Worm (Caenorhabditis elegans) whole organism, L1 larva: ENCODE data around the gene ttll-11.
A peak's percentile ranks its signal among the peaks of the same experiment; 100 is the strongest.

Source experiments
- C04F5.9 ChIP-seq: sonication (generic microtip); optimal IDR thresholded peaks from 2 replicates; lab custom pipeline; 2016; ENCODE audit warnings: missing genetic modification characterization, missing compliant biosample characterization
- C34B4.2 ChIP-seq: sonication (generic microtip); optimal IDR thresholded peaks from 2 replicates; lab custom pipeline; 2017; ENCODE audit warnings: mild to moderate bottlenecking, missing genetic modification characterization, missing compliant biosample characterization
- F16B12.6 ChIP-seq: fragments of 150-350 bp; optimal IDR thresholded peaks from 2 replicates; lab custom pipeline; 2014; ENCODE audit warnings: missing biosample characterization, missing genetic modification characterization
- Y116A8C.19 ChIP-seq: sonication (generic microtip); optimal IDR thresholded peaks from 2 replicates; lab custom pipeline; 2016; ENCODE audit warnings: missing compliant biosample characterization, missing genetic modification characterization, borderline replicate concordance
- alr-1 ChIP-seq: fragments of 200-800 bp; sonication (Bioruptor generic); optimal IDR thresholded peaks from 2 replicates; lab custom pipeline; 2018; ENCODE audit warnings: borderline replicate concordance, mild to moderate bottlenecking, missing genetic modification characterization, missing compliant biosample characterization
- ceh-88 ChIP-seq: fragments of 200-800 bp; sonication (Bioruptor generic); IDR thresholded peaks from 2 replicates; pipeline ENCODE4 v1.3.6; 2022; ENCODE audit warnings: missing genetic modification characterization, missing compliant biosample characterization
- dpl-1 ChIP-seq, 3 experiments: fragments of 150-350 bp in 2 of 3; sonication (generic microtip) in 1 of 3; optimal IDR thresholded peaks; 2 replicates each; lab custom pipeline; 2014 to 2017; ENCODE audit warnings: missing biosample characterization in 3 of 3, missing genetic modification characterization in 3 of 3, missing genetic modification reagents in 3 of 3
- efl-1 ChIP-seq, 4 experiments: fragments of 150-350 bp; optimal IDR thresholded peaks in 3 of 4; peaks in 1 of 4; 1 replicate in 1 of 4; 2 replicates in 3 of 4; lab custom pipeline; 2014; ENCODE audit warnings: missing biosample characterization in 2 of 4, missing genetic modification characterization in 2 of 4, missing genetic modification reagents in 2 of 4
- egl-13 ChIP-seq: sonication (generic microtip); optimal IDR thresholded peaks from 2 replicates; lab custom pipeline; 2016; ENCODE audit warnings: missing genotype, missing genetic modification reagents, missing genetic modification characterization, missing compliant biosample characterization
- grh-1 ChIP-seq: fragments of 200-800 bp; sonication (Bioruptor generic); IDR thresholded peaks from 2 replicates; pipeline ENCODE4 v1.3.6; 2022; ENCODE audit warnings: missing genetic modification reagents, missing genetic modification characterization, missing compliant biosample characterization
- hlh-4 ChIP-seq: sonication (generic microtip); optimal IDR thresholded peaks from 2 replicates; lab custom pipeline; 2016; ENCODE audit warnings: mild to moderate bottlenecking, missing genetic modification characterization, missing compliant biosample characterization
- hpl-2 ChIP-seq: fragments of 150-350 bp; optimal IDR thresholded peaks from 2 replicates; lab custom pipeline; 2014; ENCODE audit warnings: missing biosample characterization, missing genetic modification reagents, missing genetic modification characterization
- lin-13 ChIP-seq: fragments of 150-350 bp; optimal IDR thresholded peaks from 2 replicates; lab custom pipeline; 2014; ENCODE audit warnings: missing biosample characterization, missing genetic modification reagents, missing genetic modification characterization
- lin-35 ChIP-seq, 2 experiments: fragments of 150-350 bp; optimal IDR thresholded peaks; 2 replicates each; lab custom pipeline; 2014; ENCODE audit warnings: missing biosample characterization in 2 of 2, missing genetic modification characterization in 2 of 2, missing genetic modification reagents in 2 of 2
- lin-39 ChIP-seq: fragments of 150-350 bp; optimal IDR thresholded peaks from 2 replicates; lab custom pipeline; 2014; ENCODE audit warnings: missing biosample characterization, missing genetic modification reagents, missing genetic modification characterization
- mef-2 ChIP-seq: fragments of 150-350 bp; optimal IDR thresholded peaks from 2 replicates; lab custom pipeline; 2014; ENCODE audit warnings: missing biosample characterization, missing genetic modification characterization
- nhr-11 ChIP-seq: fragments of 150-350 bp; optimal IDR thresholded peaks from 2 replicates; lab custom pipeline; 2014; ENCODE audit warnings: missing biosample characterization, missing genetic modification characterization
- nhr-12 ChIP-seq: sonication (generic microtip); optimal IDR thresholded peaks from 2 replicates; lab custom pipeline; 2017; ENCODE audit warnings: missing biosample characterization, missing genetic modification characterization
- nhr-237 ChIP-seq: fragments of 150-350 bp; optimal IDR thresholded peaks from 2 replicates; lab custom pipeline; 2014; ENCODE audit warnings: missing biosample characterization, missing genetic modification characterization
- nhr-76 ChIP-seq: sonication (generic microtip); optimal IDR thresholded peaks from 2 replicates; lab custom pipeline; 2017; ENCODE audit warnings: missing biosample characterization, missing genetic modification characterization
- nhr-90 ChIP-seq: sonication (generic microtip); optimal IDR thresholded peaks from 2 replicates; lab custom pipeline; 2016; ENCODE audit warnings: mild to moderate bottlenecking, missing genetic modification characterization, missing compliant biosample characterization; ENCODE audit not compliant: poor library complexity
- pag-3 ChIP-seq: sonication (generic microtip); optimal IDR thresholded peaks from 2 replicates; lab custom pipeline; 2017; ENCODE audit warnings: missing genetic modification characterization, mild to moderate bottlenecking, missing compliant biosample characterization, antibody characterized with exemption, borderline replicate concordance; ENCODE audit not compliant: insufficient read depth
- rnt-1 ChIP-seq: sonication (generic microtip); optimal IDR thresholded peaks from 2 replicates; lab custom pipeline; 2016; ENCODE audit warnings: mild to moderate bottlenecking, missing genetic modification characterization, moderate library complexity, missing compliant biosample characterization
- snpc-4 ChIP-seq: fragments of 150-350 bp; optimal IDR thresholded peaks from 2 replicates; lab custom pipeline; 2014; ENCODE audit warnings: missing biosample characterization, missing genetic modification characterization
- snu-23 ChIP-seq: sonication (generic microtip); optimal IDR thresholded peaks from 2 replicates; lab custom pipeline; 2016; ENCODE audit warnings: missing genetic modification characterization, missing compliant biosample characterization
- swsn-7 ChIP-seq: sonication (generic microtip); optimal IDR thresholded peaks from 2 replicates; lab custom pipeline; 2016; ENCODE audit warnings: missing genetic modification characterization, missing compliant biosample characterization
- tbx-2 ChIP-seq: sonication (generic microtip); optimal IDR thresholded peaks from 2 replicates; lab custom pipeline; 2016; ENCODE audit warnings: missing genetic modification characterization, missing compliant biosample characterization
- unc-130 ChIP-seq: fragments of 150-350 bp; optimal IDR thresholded peaks from 2 replicates; lab custom pipeline; 2017; ENCODE audit warnings: missing biosample characterization, missing genetic modification characterization, inconsistent platforms
- unc-62 ChIP-seq: fragments of 150-350 bp; optimal IDR thresholded peaks from 2 replicates; lab custom pipeline; 2014; ENCODE audit warnings: missing biosample characterization, missing genetic modification reagents, missing genetic modification characterization
- vab-15 ChIP-seq: sonication (generic microtip); optimal IDR thresholded peaks from 2 replicates; lab custom pipeline; 2017; ENCODE audit warnings: missing genotype, mild to moderate bottlenecking, missing genetic modification characterization, missing compliant biosample characterization
- xbp-1 ChIP-seq: sonication (generic microtip); optimal IDR thresholded peaks from 2 replicates; lab custom pipeline; 2016; ENCODE audit warnings: missing genetic modification characterization, missing compliant biosample characterization

Gene ttll-11

DNA sequence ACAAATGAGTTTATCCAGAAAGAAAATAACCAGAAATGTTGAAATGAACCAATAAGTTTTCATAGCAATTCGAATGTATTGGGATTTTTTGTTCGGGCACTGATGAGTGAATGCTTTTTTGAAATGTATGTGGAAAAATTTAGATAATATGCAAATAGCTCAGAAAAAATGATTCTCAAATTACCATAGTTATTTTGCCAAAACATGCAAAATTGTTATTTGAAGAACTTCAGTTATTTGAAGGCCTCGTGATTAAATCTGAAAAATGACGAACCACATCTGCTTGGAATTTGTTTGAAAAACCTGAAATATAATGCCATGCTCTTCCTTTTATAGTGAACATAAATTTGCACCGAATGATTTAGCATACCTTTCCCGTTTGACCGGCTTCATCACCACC, 39.4 kb upstream of the ttll-11 start, which contains the start of gene C49C8.6 (continued):
- TF ChIP-seq alr-1, result no peak
- no peak for TF ChIP-seq hlh-4 (tag; lab: Kevin White, UChicago)

DNA sequence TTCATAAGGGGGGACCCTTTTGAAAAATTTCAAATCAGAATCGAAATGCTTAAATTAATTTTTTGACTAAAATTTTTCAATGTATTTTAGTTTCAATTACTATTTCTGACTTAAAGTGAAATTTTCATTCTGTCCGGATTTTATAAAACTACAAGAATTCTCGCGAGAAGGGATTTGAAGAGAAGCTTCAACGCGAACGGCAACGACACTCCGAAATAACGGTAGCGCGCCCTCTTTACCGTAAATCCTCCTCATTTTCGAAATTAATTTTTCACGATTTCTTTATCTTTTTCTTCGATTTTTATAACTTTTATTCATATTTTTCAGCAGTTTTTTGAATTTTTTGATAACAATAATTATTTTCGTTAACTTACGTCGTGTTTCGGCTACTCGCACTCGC, 31.8 kb upstream of the ttll-11 start:
- no peak for TF ChIP-seq nhr-90
- TF ChIP-seq dpl-1 (GFP tag; optimal IDR thresholded peaks at IDR 0.05; lab: Kevin White, UChicago), result peak in 1 of 3 experiments; percentile 15
- TF ChIP-seq lin-35 (GFP tag; optimal IDR thresholded peaks at IDR 0.05; lab: Kevin White, UChicago), result peak in 1 of 2 experiments; percentile 4
- TF ChIP-seq lin-13 (GFP tag; lab: Kevin White, UChicago), result no peak
- no peak for TF ChIP-seq F16B12.6 (tag; lab: Kevin White, UChicago)
- TF ChIP-seq efl-1 (optimal IDR thresholded peaks at IDR 0.05; lab: Kevin White, UChicago), result no peak
- TF ChIP-seq efl-1 (GFP tag; optimal IDR thresholded peaks at IDR 0.05 in 1 of 2; lab: Kevin White, UChicago), result peak in 1 of 2 experiments; percentile 29
- no peak for TF ChIP-seq tbx-2 (tag; lab: Kevin White, UChicago)

DNA sequence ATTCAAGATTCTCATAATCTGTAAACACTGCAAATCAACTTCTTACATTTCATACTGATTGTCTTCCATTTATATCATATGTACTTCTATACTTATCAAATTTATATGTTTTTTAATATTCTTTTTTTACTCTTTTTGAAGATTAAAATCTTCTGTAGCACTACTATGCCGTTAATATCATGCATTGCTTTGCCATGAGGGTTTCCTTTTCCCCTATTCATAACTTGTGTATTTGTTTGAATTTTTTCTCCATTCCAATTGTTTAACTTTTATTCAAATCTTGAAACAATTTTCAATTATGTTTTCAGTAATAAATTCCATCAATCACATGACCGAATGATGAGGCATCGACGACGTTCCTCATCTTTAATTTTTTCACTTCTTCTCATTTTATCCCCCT, 28.9 kb upstream of the ttll-11 start, which contains the start of gene cdh-5:
cdh-5 (plus strand) TSS at position 301 of the 400 bp plus-strand sequence.
- no peak for TF ChIP-seq egl-13 (tag; lab: Kevin White, UChicago)
- no peak for TF ChIP-seq lin-39
- TF ChIP-seq snu-23 (GFP tag; lab: Kevin White, UChicago), result no peak
- TF ChIP-seq mef-2 (tag; lab: Kevin White, UChicago), result no peak
- no peak for TF ChIP-seq Y116A8C.19 (tag; lab: Kevin White, UChicago)
- TF ChIP-seq grh-1, result no peak
- TF ChIP-seq efl-1 (optimal IDR thresholded peaks at IDR 0.05; lab: Kevin White, UChicago), result no peak
- TF ChIP-seq efl-1 (GFP tag; optimal IDR thresholded peaks at IDR 0.05 in 1 of 2; lab: Kevin White, UChicago), result no peak
- no peak for TF ChIP-seq ceh-88 (GFP tag; lab: Robert Waterston, UW)
- no peak for TF ChIP-seq nhr-76 (tag; lab: Kevin White, UChicago)
- TF ChIP-seq pag-3 (tag; lab: Kevin White, UChicago), result no peak
- no peak for TF ChIP-seq snpc-4
- no peak for TF ChIP-seq vab-15 (tag; lab: Kevin White, UChicago)
- TF ChIP-seq nhr-12 (tag; lab: Kevin White, UChicago), result no peak
- TF ChIP-seq hpl-2 (GFP tag; lab: Kevin White, UChicago), result no peak
- TF ChIP-seq unc-62, result no peak

DNA sequence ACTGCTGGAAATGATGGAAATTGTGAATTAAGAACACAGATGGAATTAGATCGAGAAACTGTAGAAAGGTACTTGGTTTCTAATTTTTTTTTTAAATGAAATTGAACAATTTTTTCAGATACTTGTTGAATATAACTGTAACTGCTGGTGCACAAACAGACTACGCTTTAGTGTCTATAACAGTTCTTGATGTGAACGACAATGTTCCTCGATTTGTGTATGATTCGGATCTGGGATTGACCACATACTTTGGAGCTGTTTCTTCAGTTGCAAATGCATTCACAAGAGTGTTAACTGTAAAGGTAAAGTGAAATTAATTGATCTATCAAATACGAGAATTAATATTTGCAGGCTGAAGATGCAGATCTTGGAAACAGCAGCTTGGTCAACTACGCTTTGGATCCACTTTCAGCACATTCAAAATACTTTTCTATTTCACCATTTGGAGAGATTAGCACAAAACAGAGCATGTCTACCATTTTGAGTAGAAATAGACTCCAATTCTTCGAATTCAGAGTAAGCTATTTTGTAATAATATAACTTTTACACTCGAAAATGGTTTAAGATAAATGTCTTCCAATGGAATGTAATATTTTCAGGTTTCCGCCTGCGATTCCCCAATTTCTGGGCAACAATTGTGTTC, 23.7 kb upstream of the ttll-11 start:
- TF ChIP-seq efl-1 (optimal IDR thresholded peaks at IDR 0.05; lab: Kevin White, UChicago) (no peak), efl-1 (GFP tag; optimal IDR thresholded peaks at IDR 0.05 in 1 of 2; lab: Kevin White, UChicago) (peak in 1 of 2 experiments; percentile 26), nhr-237 (tag; lab: Kevin White, UChicago) (no peak)
- TF ChIP-seq, all 84 proteins: peak for 1

DNA sequence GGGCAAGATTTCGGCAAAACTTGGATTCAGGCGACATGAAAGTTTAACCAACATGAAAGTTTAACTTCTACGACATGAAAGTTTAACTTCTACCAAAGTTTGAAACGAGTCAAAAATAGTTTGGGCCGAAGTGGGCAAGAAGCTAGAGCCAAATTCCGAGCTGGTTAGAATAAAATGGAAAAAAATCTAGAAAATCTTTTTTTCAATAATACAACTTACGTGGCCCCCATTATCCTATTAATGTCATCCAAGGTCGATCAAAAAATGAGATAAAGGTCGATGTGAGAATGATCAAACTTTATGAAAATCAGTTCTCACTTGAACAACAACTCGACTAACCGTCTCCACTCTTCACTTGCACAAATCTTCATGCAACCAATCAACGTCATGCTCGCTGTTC, 20.2 kb upstream of the ttll-11 start, which contains the start of gene F08B4.8:
F08B4.8 (plus strand) TSS at position 301 of the 400 bp plus-strand sequence.
- no peak for TF ChIP-seq egl-13 (tag; lab: Kevin White, UChicago)
- no peak for TF ChIP-seq xbp-1 (tag; lab: Kevin White, UChicago)
- no peak for TF ChIP-seq C34B4.2 (tag; lab: Kevin White, UChicago)
- no peak for TF ChIP-seq nhr-11
- TF ChIP-seq, all 84 proteins: peak for 0

DNA sequence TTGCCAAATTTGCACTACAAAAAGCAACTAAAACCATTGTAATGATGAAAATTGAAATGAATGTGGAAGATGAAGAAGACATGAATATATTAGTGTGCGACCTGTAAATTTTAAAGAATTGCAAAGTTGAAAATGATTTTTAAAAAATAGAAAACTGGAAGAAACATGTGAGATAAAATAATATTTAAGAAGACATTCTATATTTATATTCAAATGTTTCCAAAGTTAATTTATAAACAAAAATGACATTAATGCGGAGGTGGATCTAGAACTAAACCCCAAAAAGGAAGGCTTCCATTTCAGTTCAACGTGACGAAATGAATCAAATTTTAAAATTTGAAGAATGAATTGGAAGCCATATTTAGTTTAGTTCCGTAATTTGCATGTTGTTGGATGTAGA, 18.3 kb upstream of the ttll-11 start, which contains the start of gene nlp-60:
nlp-60 (minus strand) TSS at position 101 of the 400 bp plus-strand sequence.
- TF ChIP-seq C04F5.9 (no peak), swsn-7 (tag; lab: Kevin White, UChicago) (no peak), unc-130 (tag; lab: Kevin White, UChicago) (no peak), unc-62 (no peak), rnt-1 (tag; lab: Kevin White, UChicago) (no peak)
